Fruit fly (Drosophila melanogaster) whole organism, embryonic: ENCODE measurements around the gene ab.

Experiments used
- Ada2b ChIP-seq: fragments of 200-800 bp; sonication (Bioruptor generic); IDR thresholded peaks from 2 replicates; pipeline ENCODE4 v1.3.6; 2022; ENCODE audit warnings: missing biosample characterization, missing genetic modification characterization
- Awh ChIP-seq: fragments of 200-800 bp; sonication (Bioruptor generic); IDR thresholded peaks from 2 replicates; pipeline ENCODE4, ENCODE4 v1.3.6; 2022; ENCODE audit warnings: missing biosample characterization, missing genetic modification characterization
- CG10321 ChIP-seq: fragments of 200-800 bp; sonication (Bioruptor generic); IDR thresholded peaks from 2 replicates; pipeline ENCODE4 v1.3.6; 2022; ENCODE audit warnings: missing biosample characterization, missing genetic modification characterization
- CG11504 ChIP-seq: fragments of 200-800 bp; sonication (Bioruptor generic); optimal IDR thresholded peaks from 3 replicates; lab custom pipeline; 2019; ENCODE audit warnings: missing biosample characterization, mild to moderate bottlenecking, missing genetic modification characterization, moderate library complexity
- CG12104 ChIP-seq: fragments of 200-800 bp; sonication (Bioruptor generic); optimal IDR thresholded peaks from 3 replicates; lab custom pipeline; 2016; ENCODE audit warnings: missing biosample characterization, missing genetic modification characterization
- CG12299 ChIP-seq: fragments of 200-800 bp; sonication (Bioruptor generic); optimal IDR thresholded peaks from 2 replicates; lab custom pipeline; 2018; ENCODE audit warnings: missing biosample characterization, mild to moderate bottlenecking, missing genetic modification characterization
- CG1233 ChIP-seq: fragments of 200-800 bp; sonication (Bioruptor generic); optimal IDR thresholded peaks from 4 replicates; lab custom pipeline; 2018; ENCODE audit warnings: missing biosample characterization, mild to moderate bottlenecking, missing genetic modification characterization
- CG15073 ChIP-seq: fragments of 200-800 bp; sonication (Bioruptor generic); optimal IDR thresholded peaks from 2 replicates; lab custom pipeline; 2016; ENCODE audit warnings: missing biosample characterization, missing genetic modification characterization
- CG18476 ChIP-seq: fragments of 200-800 bp; sonication (Bioruptor generic); optimal IDR thresholded peaks from 2 replicates; lab custom pipeline; 2016; ENCODE audit warnings: missing biosample characterization, mild to moderate bottlenecking, missing genetic modification characterization
- CG2199 ChIP-seq: fragments of 200-800 bp; sonication (Bioruptor generic); IDR thresholded peaks from 3 replicates; pipeline ENCODE4 v1.3.6; 2022; ENCODE audit warnings: missing biosample characterization, missing genetic modification characterization
- CG2712 ChIP-seq: fragments of 200-800 bp; optimal IDR thresholded peaks from 3 replicates; lab custom pipeline; 2019; ENCODE audit warnings: missing biosample characterization, mild to moderate bottlenecking, missing genetic modification characterization, moderate library complexity
- CG32772 ChIP-seq: fragments of 200-800 bp; sonication (Bioruptor generic); IDR thresholded peaks from 2 replicates; pipeline ENCODE4 v1.3.6; 2022; ENCODE audit warnings: missing biosample characterization, missing genetic modification characterization
- CG3838 ChIP-seq: fragments of 200-800 bp; sonication (Bioruptor generic); optimal IDR thresholded peaks from 3 replicates; lab custom pipeline; 2016; ENCODE audit warnings: missing biosample characterization, missing genetic modification characterization
- CG3995 ChIP-seq: fragments of 200-800 bp; sonication (Bioruptor generic); optimal IDR thresholded peaks from 3 replicates; lab custom pipeline; 2016; ENCODE audit warnings: missing biosample characterization, missing genetic modification characterization
- CG7271 ChIP-seq: fragments of 200-800 bp; sonication (Bioruptor generic); optimal IDR thresholded peaks from 2 replicates; lab custom pipeline; 2018; ENCODE audit warnings: missing biosample characterization, mild to moderate bottlenecking, missing genetic modification characterization, moderate library complexity
- CG7963 ChIP-seq: fragments of 200-800 bp; sonication (Bioruptor generic); IDR thresholded peaks from 3 replicates; pipeline ENCODE4 v1.3.6; 2022; ENCODE audit warnings: missing biosample characterization, missing genetic modification characterization; ENCODE audit not compliant: partially characterized antibody
- CG8388 ChIP-seq: fragments of 200-800 bp; sonication (Bioruptor generic); optimal IDR thresholded peaks from 2 replicates; lab custom pipeline; 2019; ENCODE audit warnings: missing biosample characterization, mild to moderate bottlenecking, missing genetic modification characterization, moderate library complexity
- CG8478 ChIP-seq: fragments of >200 bp; optimal IDR thresholded peaks from 2 replicates; lab custom pipeline; 2018
- CG8924 ChIP-seq: fragments of 200-800 bp; optimal IDR thresholded peaks from 3 replicates; lab custom pipeline; 2019; ENCODE audit warnings: missing biosample characterization, mild to moderate bottlenecking, missing genetic modification characterization, moderate library complexity
- CG9817 ChIP-seq: fragments of 200-800 bp; sonication (Bioruptor generic); optimal IDR thresholded peaks from 2 replicates; lab custom pipeline; 2018; ENCODE audit warnings: missing biosample characterization, mild to moderate bottlenecking, missing genetic modification characterization, moderate library complexity
- Camta ChIP-seq: fragments of 200-800 bp; sonication (Bioruptor generic); optimal IDR thresholded peaks from 2 replicates; lab custom pipeline; 2016; ENCODE audit warnings: missing biosample characterization, missing genetic modification characterization
- Dek ChIP-seq: fragments of 200-800 bp; sonication (Bioruptor generic); optimal IDR thresholded peaks from 3 replicates; lab custom pipeline; 2019; ENCODE audit warnings: missing biosample characterization, mild to moderate bottlenecking, missing genetic modification characterization, moderate library complexity
- Dfd ChIP-seq, 2 experiments: fragments of >200 bp; optimal IDR thresholded peaks; 2 replicates each; lab custom pipeline; 2017; ENCODE audit warnings: missing biosample characterization in 2 of 2, missing genetic modification characterization in 2 of 2
- E2f2 ChIP-seq: fragments of 200-800 bp; sonication (Bioruptor generic); IDR thresholded peaks from 2 replicates; pipeline ENCODE4 v1.3.6; 2022; ENCODE audit warnings: missing biosample characterization, missing genetic modification characterization
- HLH4C ChIP-seq: fragments of 200-800 bp; sonication (Bioruptor generic); IDR thresholded peaks from 3 replicates; pipeline ENCODE4 v1.3.6; 2022; ENCODE audit warnings: missing biosample characterization, missing genetic modification characterization; ENCODE audit not compliant: partially characterized antibody
- Hr51 ChIP-seq, 2 experiments: fragments of 200-800 bp; sonication (Bioruptor generic); optimal IDR thresholded peaks; 2 replicates in 1 of 2; 3 replicates in 1 of 2; lab custom pipeline; 2016 to 2018; ENCODE audit warnings: missing biosample characterization in 2 of 2, missing genetic modification characterization in 2 of 2, mild to moderate bottlenecking in 1 of 2, moderate library complexity in 1 of 2
- Meics ChIP-seq: fragments of 200-800 bp; sonication (Bioruptor generic); optimal IDR thresholded peaks from 2 replicates; lab custom pipeline; 2017; ENCODE audit warnings: missing biosample characterization, mild to moderate bottlenecking, missing genetic modification characterization
- Nf-YA ChIP-seq: fragments of 200-800 bp; sonication (Bioruptor generic); IDR thresholded peaks from 2 replicates; pipeline ENCODE4 v1.3.6; 2022; ENCODE audit warnings: missing biosample characterization, missing genetic modification characterization
- Pdp1 ChIP-seq, 2 experiments: fragments of 200-800 bp; sonication (Bioruptor generic); optimal IDR thresholded peaks; 3 replicates each; lab custom pipeline; 2016; ENCODE audit warnings: missing biosample characterization in 2 of 2, missing genetic modification characterization in 2 of 2, mild to moderate bottlenecking in 1 of 2, moderate library complexity in 1 of 2
- Sry-β ChIP-seq: fragments of 200-800 bp; sonication (Bioruptor generic); optimal IDR thresholded peaks from 2 replicates; lab custom pipeline; 2018; ENCODE audit warnings: missing biosample characterization, mild to moderate bottlenecking, missing genetic modification characterization, moderate library complexity
- abd-A ChIP-seq: fragments of 200-800 bp; sonication (Bioruptor generic); optimal IDR thresholded peaks from 3 replicates; lab custom pipeline; 2019; ENCODE audit warnings: missing biosample characterization, mild to moderate bottlenecking, missing genetic modification characterization, moderate library complexity
- ato ChIP-seq: fragments of 200-800 bp; sonication (Bioruptor generic); IDR thresholded peaks from 2 replicates; pipeline ENCODE4 v1.3.6; 2022; ENCODE audit warnings: missing biosample characterization, missing genetic modification characterization; ENCODE audit not compliant: partially characterized antibody
- bcd ChIP-seq: fragments of 200-800 bp; sonication (Bioruptor generic); optimal IDR thresholded peaks from 2 replicates; lab custom pipeline; 2017; ENCODE audit warnings: missing biosample characterization, mild to moderate bottlenecking, missing genetic modification characterization
- disco-r ChIP-seq: fragments of 200-800 bp; sonication (Bioruptor generic); optimal IDR thresholded peaks from 2 replicates; lab custom pipeline; 2016; ENCODE audit warnings: missing biosample characterization, missing genetic modification characterization
- esg ChIP-seq: fragments of 200-800 bp; sonication (Bioruptor generic); conservative IDR thresholded peaks from 2 replicates; pipeline ENCODE4 v1.3.6; 2022; ENCODE audit warnings: missing biosample characterization, missing genetic modification characterization
- fd64A ChIP-seq: fragments of 200-800 bp; sonication (Bioruptor generic); optimal IDR thresholded peaks from 3 replicates; lab custom pipeline; 2018; ENCODE audit warnings: missing biosample characterization, mild to moderate bottlenecking, missing genetic modification characterization
- grn ChIP-seq: fragments of 200-800 bp; sonication (Bioruptor generic); optimal IDR thresholded peaks from 3 replicates; lab custom pipeline; 2017; ENCODE audit warnings: missing biosample characterization, missing genetic modification characterization
- gro ChIP-seq: fragments of 200-800 bp; sonication (Bioruptor generic); optimal IDR thresholded peaks from 2 replicates; lab custom pipeline; 2016; ENCODE audit warnings: missing biosample characterization, missing genetic modification characterization
- hkb ChIP-seq, 2 experiments: fragments of 200-800 bp in 1 of 2; fragments of >200 bp in 1 of 2; sonication (Bioruptor generic) in 1 of 2; IDR thresholded peaks in 1 of 2; optimal IDR thresholded peaks in 1 of 2; 2 replicates each; pipeline versions ENCODE4 v1.3.6 to Lab custom; 2017 to 2022; ENCODE audit warnings: missing biosample characterization in 1 of 2, missing genetic modification characterization in 1 of 2
- hth ChIP-seq: fragments of >200 bp; optimal IDR thresholded peaks from 2 replicates; lab custom pipeline; 2017; ENCODE audit warnings: inconsistent platforms
- jumu ChIP-seq: fragments of 200-800 bp; sonication (Bioruptor generic); optimal IDR thresholded peaks from 3 replicates; lab custom pipeline; 2016; ENCODE audit warnings: missing biosample characterization, missing genetic modification characterization
- klu ChIP-seq: fragments of 200-800 bp; sonication (Bioruptor generic); IDR thresholded peaks from 2 replicates; pipeline ENCODE4 v1.3.6; 2022; ENCODE audit warnings: missing biosample characterization, missing genetic modification characterization
- nmo ChIP-seq: fragments of 200-800 bp; sonication (Bioruptor generic); optimal IDR thresholded peaks from 2 replicates; lab custom pipeline; 2018; ENCODE audit warnings: missing biosample characterization, mild to moderate bottlenecking, missing genetic modification characterization, moderate library complexity
- org-1 ChIP-seq: fragments of 200-800 bp; sonication (Bioruptor generic); optimal IDR thresholded peaks from 2 replicates; lab custom pipeline; 2017; ENCODE audit warnings: missing biosample characterization, missing genetic modification characterization
- pb ChIP-seq: fragments of 200-800 bp; sonication (Bioruptor generic); optimal IDR thresholded peaks from 3 replicates; lab custom pipeline; 2016; ENCODE audit warnings: missing biosample characterization, missing genetic modification characterization
- sc ChIP-seq, 3 experiments: fragments of >200 bp in 2 of 3; fragments of 200-800 bp in 1 of 3; sonication (Bioruptor generic) in 1 of 3; optimal IDR thresholded peaks; 2 replicates in 2 of 3; 3 replicates in 1 of 3; lab custom pipeline; 2017; ENCODE audit warnings: mild to moderate bottlenecking in 1 of 3, missing biosample characterization in 1 of 3, missing genetic modification characterization in 1 of 3, missing genetic modification reagents in 1 of 3
- schlank ChIP-seq: fragments of 200-800 bp; sonication (Bioruptor generic); optimal IDR thresholded peaks from 2 replicates; lab custom pipeline; 2018; ENCODE audit warnings: missing biosample characterization, mild to moderate bottlenecking, missing genetic modification characterization
- shn ChIP-seq: fragments of 200-800 bp; sonication (Bioruptor generic); optimal IDR thresholded peaks from 3 replicates; lab custom pipeline; 2016; ENCODE audit warnings: missing biosample characterization, missing genetic modification characterization
- sna ChIP-seq: fragments of 200-800 bp; sonication (Bioruptor generic); IDR thresholded peaks from 2 replicates; pipeline ENCODE4 v1.3.6; 2022; ENCODE audit warnings: missing biosample characterization, missing genetic modification characterization; ENCODE audit not compliant: partially characterized antibody
- usp ChIP-seq: fragments of >200 bp; optimal IDR thresholded peaks from 2 replicates; lab custom pipeline; 2017; ENCODE audit warnings: missing biosample characterization, missing genetic modification characterization

The ab gene

dm6 chr2L:11206604-11207238, 3.8 kb upstream of the ab start (continued):
- TF ChIP-seq hth (lab: Kevin White, UChicago) (no peak), CG18476 (GFP tag; lab: Kevin White, UChicago) (no peak), CG2712 (tag; lab: Kevin White, UChicago) (no peak), grn (peak; percentile 41), nmo (no peak), disco-r (GFP tag; lab: Kevin White, UChicago) (no peak), sna (GFP tag; lab: Robert Waterston, UW) (no peak), Camta (GFP tag; lab: Kevin White, UChicago) (peak; percentile 45), CG12299 (tag; lab: Kevin White, UChicago) (no peak), CG3995 (no peak), Dfd (GFP tag; optimal IDR thresholded peaks at IDR 0.05; lab: Kevin White, UChicago) (no peak), CG8388 (GFP tag; lab: Kevin White, UChicago) (no peak), org-1 (GFP tag; lab: Kevin White, UChicago) (no peak), CG7963 (GFP tag; lab: Robert Waterston, UW) (no peak), HLH4C (GFP tag; lab: Robert Waterston, UW) (no peak), CG8478 (lab: Kevin White, UChicago) (no peak), jumu (GFP tag; lab: Kevin White, UChicago) (no peak), bcd (no peak), CG1233 (GFP tag; lab: Kevin White, UChicago) (peak; percentile 50), Dek (tag; lab: Kevin White, UChicago) (no peak), CG10321 (GFP tag; lab: Robert Waterston, UW) (peak; percentile 60; the same call in 1 of the 2 replicates), fd64A (GFP tag; lab: Kevin White, UChicago) (no peak), CG7271 (tag; lab: Kevin White, UChicago) (peak; percentile 22), abd-A (tag; lab: Kevin White, UChicago) (peak; percentile 74), usp (GFP tag; lab: Kevin White, UChicago) (no peak), Hr51 (GFP tag; optimal IDR thresholded peaks at IDR 0.05; lab: Kevin White, UChicago) (no peak), E2f2 (GFP tag; lab: Robert Waterston, UW) (no peak), Sry-β (GFP tag; lab: Kevin White, UChicago) (no peak), Meics (GFP tag; lab: Kevin White, UChicago) (no peak), CG8924 (tag; lab: Kevin White, UChicago) (peak; percentile 30), CG12104 (GFP tag; lab: Kevin White, UChicago) (no peak), CG32772 (GFP tag; lab: Robert Waterston, UW) (no peak), CG9817 (tag; lab: Kevin White, UChicago) (no peak), CG11504 (tag; lab: Kevin White, UChicago) (peak; percentile 4), CG3838 (GFP tag; lab: Kevin White, UChicago) (no peak), esg (GFP tag; lab: Robert Waterston, UW) (no peak), CG15073 (GFP tag; lab: Kevin White, UChicago) (no peak), Pdp1 (GFP tag; optimal IDR thresholded peaks at IDR 0.05; lab: Kevin White, UChicago) (peak in 1 of 2 experiments; percentile 63), Ada2b (GFP tag; lab: Robert Waterston, UW) (no peak), klu (no peak), hkb (optimal IDR thresholded peaks at IDR 0.05; lab: Kevin White, UChicago) (no peak), hkb (GFP tag; IDR thresholded peaks at IDR 0.05; lab: Robert Waterston, UW) (peak; percentile 47; the same call in 1 of the 2 replicates), gro (GFP tag; lab: Kevin White, UChicago) (no peak), pb (GFP tag; lab: Kevin White, UChicago) (no peak), sc (optimal IDR thresholded peaks at IDR 0.05; lab: Kevin White, UChicago) (no peak), sc (GFP tag; optimal IDR thresholded peaks at IDR 0.05; lab: Kevin White, UChicago) (peak; percentile 27), ato (GFP tag; lab: Robert Waterston, UW) (no peak), Nf-YA (no peak), Awh (GFP tag; lab: Robert Waterston, UW) (peak; percentile 50; the same call in 1 of the 2 replicates), CG2199 (GFP tag; lab: Robert Waterston, UW) (no peak), schlank (no peak), shn (no peak)
